Worm (Caenorhabditis elegans) whole organism, L2 larva: ENCODE data around the gene spe-42.

Source experiments
- C34F6.9 ChIP-seq: fragments of 150-350 bp; optimal IDR thresholded peaks from 2 replicates; lab custom pipeline; 2014; ENCODE audit warnings: missing biosample characterization, missing genetic modification characterization
- F13H6.1 ChIP-seq: sonication (generic microtip); optimal IDR thresholded peaks from 2 replicates; lab custom pipeline; 2016; ENCODE audit warnings: missing genetic modification characterization, missing compliant biosample characterization
- Y55F3AM.14 ChIP-seq: fragments of 200-800 bp; sonication (Bioruptor generic); optimal IDR thresholded peaks from 2 replicates; lab custom pipeline; 2018; ENCODE audit warnings: mild to moderate bottlenecking, missing genetic modification characterization, missing compliant biosample characterization
- alr-1 ChIP-seq: fragments of 150-350 bp; optimal IDR thresholded peaks from 2 replicates; lab custom pipeline; 2014; ENCODE audit warnings: missing biosample characterization, missing genetic modification characterization
- aly-2 ChIP-seq: fragments of 150-350 bp; optimal IDR thresholded peaks from 2 replicates; lab custom pipeline; 2014; ENCODE audit warnings: missing biosample characterization, missing genetic modification characterization
- ama-1 ChIP-seq: fragments of 150-350 bp; optimal IDR thresholded peaks from 2 replicates; lab custom pipeline; 2018; ENCODE audit warnings: inconsistent platforms
- ceh-16 ChIP-seq: fragments of 150-350 bp; optimal IDR thresholded peaks from 2 replicates; lab custom pipeline; 2014; ENCODE audit warnings: missing biosample characterization, missing genetic modification characterization
- ceh-82 ChIP-seq: fragments of 150-350 bp; optimal IDR thresholded peaks from 2 replicates; lab custom pipeline; 2014; ENCODE audit warnings: missing biosample characterization, missing genetic modification characterization
- crh-2 ChIP-seq: sonication (generic microtip); optimal IDR thresholded peaks from 2 replicates; lab custom pipeline; 2017; ENCODE audit warnings: missing biosample characterization, missing genetic modification characterization
- dmd-4 ChIP-seq: sonication (generic microtip); optimal IDR thresholded peaks from 2 replicates; lab custom pipeline; 2017; ENCODE audit warnings: missing biosample characterization, missing genetic modification characterization
- egl-27 ChIP-seq: sonication (generic microtip); optimal IDR thresholded peaks from 3 replicates; lab custom pipeline; 2017; ENCODE audit warnings: missing biosample characterization, missing genetic modification reagents, missing genetic modification characterization
- elt-3 ChIP-seq: sonication (generic microtip); optimal IDR thresholded peaks from 2 replicates; lab custom pipeline; 2017; ENCODE audit warnings: missing biosample characterization, missing genetic modification characterization
- gmeb-1 ChIP-seq: fragments of 150-350 bp; optimal IDR thresholded peaks from 2 replicates; lab custom pipeline; 2014; ENCODE audit warnings: missing biosample characterization, missing genetic modification characterization
- lin-11 ChIP-seq: fragments of 150-350 bp; sonication (generic microtip); optimal IDR thresholded peaks from 2 replicates; lab custom pipeline; 2014; ENCODE audit warnings: missing biosample characterization, missing genetic modification characterization, inconsistent platforms, mixed read lengths
- lin-13 ChIP-seq: fragments of 150-350 bp; optimal IDR thresholded peaks from 2 replicates; lab custom pipeline; 2014; ENCODE audit warnings: missing biosample characterization, missing genetic modification reagents, missing genetic modification characterization
- lsy-2 ChIP-seq, 2 experiments: fragments of 150-350 bp in 1 of 2; sonication (generic microtip) in 1 of 2; optimal IDR thresholded peaks; 2 replicates each; lab custom pipeline; 2014 to 2017; ENCODE audit warnings: missing biosample characterization in 2 of 2, missing genetic modification characterization in 2 of 2
- mab-5 ChIP-seq: fragments of 150-350 bp; optimal IDR thresholded peaks from 2 replicates; lab custom pipeline; 2014; ENCODE audit warnings: missing biosample characterization, missing genetic modification characterization
- mbf-1 ChIP-seq: sonication (generic microtip); optimal IDR thresholded peaks from 2 replicates; lab custom pipeline; 2017; ENCODE audit warnings: missing biosample characterization, missing genetic modification characterization
- mdl-1 ChIP-seq, 2 experiments: fragments of 150-350 bp in 1 of 2; sonication (generic microtip) in 1 of 2; optimal IDR thresholded peaks; 2 replicates each; lab custom pipeline; 2017; ENCODE audit warnings: missing biosample characterization in 2 of 2, missing genetic modification characterization in 2 of 2
- nhr-10 ChIP-seq: sonication (generic microtip); optimal IDR thresholded peaks from 2 replicates; lab custom pipeline; 2017; ENCODE audit warnings: missing biosample characterization, missing genetic modification characterization
- nhr-11 ChIP-seq: fragments of 150-350 bp; optimal IDR thresholded peaks from 2 replicates; lab custom pipeline; 2014; ENCODE audit warnings: missing biosample characterization, missing genetic modification characterization
- nhr-12 ChIP-seq: fragments of 150-350 bp; optimal IDR thresholded peaks from 2 replicates; lab custom pipeline; 2014; ENCODE audit warnings: missing biosample characterization, missing genetic modification characterization
- nhr-129 ChIP-seq: fragments of 150-350 bp; optimal IDR thresholded peaks from 2 replicates; lab custom pipeline; 2014; ENCODE audit warnings: missing biosample characterization, missing genetic modification characterization
- nhr-23 ChIP-seq: fragments of 150-350 bp; optimal IDR thresholded peaks from 2 replicates; lab custom pipeline; 2014; ENCODE audit warnings: missing biosample characterization, missing genetic modification reagents, missing genetic modification characterization
- nhr-237 ChIP-seq: fragments of 150-350 bp; optimal IDR thresholded peaks from 2 replicates; lab custom pipeline; 2014; ENCODE audit warnings: missing biosample characterization, missing genetic modification characterization
- nhr-77 ChIP-seq: fragments of 150-350 bp; optimal IDR thresholded peaks from 2 replicates; lab custom pipeline; 2014; ENCODE audit warnings: missing biosample characterization, missing genetic modification characterization
- peb-1 ChIP-seq: fragments of 150-350 bp; optimal IDR thresholded peaks from 2 replicates; lab custom pipeline; 2014; ENCODE audit warnings: missing biosample characterization, missing genetic modification characterization
- sem-4 ChIP-seq: fragments of 150-350 bp; optimal IDR thresholded peaks from 2 replicates; lab custom pipeline; 2014; ENCODE audit warnings: missing biosample characterization, missing genetic modification reagents, missing genetic modification characterization
- sma-9 ChIP-seq, 2 experiments: fragments of 150-350 bp in 1 of 2; sonication (generic microtip) in 1 of 2; optimal IDR thresholded peaks; 2 replicates each; lab custom pipeline; 2014 to 2016; ENCODE audit warnings: missing genetic modification characterization in 2 of 2, mild to moderate bottlenecking in 1 of 2, missing biosample characterization in 1 of 2, missing compliant biosample characterization in 1 of 2, missing genetic modification reagents in 1 of 2, moderate library complexity in 1 of 2
- snpc-4 ChIP-seq: fragments of 150-350 bp; optimal IDR thresholded peaks from 2 replicates; lab custom pipeline; 2014; ENCODE audit warnings: missing biosample characterization, missing genetic modification characterization
- zag-1 ChIP-seq: fragments of 150-350 bp; optimal IDR thresholded peaks from 2 replicates; lab custom pipeline; 2014; ENCODE audit warnings: missing biosample characterization, missing genetic modification characterization
- ztf-4 ChIP-seq: fragments of 150-350 bp; optimal IDR thresholded peaks from 2 replicates; lab custom pipeline; 2014; ENCODE audit warnings: missing biosample characterization, missing genetic modification characterization

The spe-42 gene

ce11 chrV:11764373-11764954 is 27.7 kb upstream of the spe-42 start, which contains the start of the genes F55A11.1 and syx-5 (continued):
- peak; percentile 81 for TF ChIP-seq sma-9 (GFP tag; optimal IDR thresholded peaks at IDR 0.05; lab: Kevin White, UChicago)
- TF ChIP-seq sma-9 (tag; optimal IDR thresholded peaks at IDR 0.05; lab: Kevin White, UChicago): no peak
- peak; percentile 34 for TF ChIP-seq ztf-4
- TF ChIP-seq nhr-12 (tag; lab: Kevin White, UChicago): no peak
- no peak for TF ChIP-seq nhr-23 (tag; lab: Kevin White, UChicago)
- no peak for TF ChIP-seq elt-3 (tag; lab: Kevin White, UChicago)
- no peak for TF ChIP-seq ama-1 (lab: Kevin White, UChicago)
- TF ChIP-seq ceh-82 (tag; lab: Kevin White, UChicago): no peak
- TF ChIP-seq nhr-10: peak; percentile 13
- peak; percentile 61 for TF ChIP-seq nhr-237 (tag; lab: Kevin White, UChicago)
- peak; percentile 90 for TF ChIP-seq F13H6.1 (tag; lab: Kevin White, UChicago)
- TF ChIP-seq ceh-16 (tag; lab: Kevin White, UChicago): no peak
- TF ChIP-seq snpc-4 (tag; lab: Kevin White, UChicago): peak; percentile 45
- TF ChIP-seq mdl-1 (tag; optimal IDR thresholded peaks at IDR 0.05; lab: Kevin White, UChicago): peak; percentile 23 to 73
- peak; percentile 62 for TF ChIP-seq egl-27 (tag; lab: Kevin White, UChicago)
- TF ChIP-seq Y55F3AM.14 (GFP tag; lab: Kevin White, UChicago): peak; percentile 48
- TF ChIP-seq nhr-129 (tag; lab: Kevin White, UChicago): peak; percentile 57
- TF ChIP-seq lin-13 (GFP tag; lab: Kevin White, UChicago): peak; percentile 86
- TF ChIP-seq nhr-77 (tag; lab: Kevin White, UChicago): peak; percentile 41
- TF ChIP-seq sem-4: peak; percentile 90
- TF ChIP-seq mbf-1: peak; percentile 31
- peak; percentile 87 for TF ChIP-seq gmeb-1 (tag; lab: Kevin White, UChicago)
- TF ChIP-seq lsy-2 (tag; optimal IDR thresholded peaks at IDR 0.05; lab: Kevin White, UChicago): peak; percentile 100
- TF ChIP-seq nhr-11 (tag; lab: Kevin White, UChicago): no peak
- TF ChIP-seq crh-2 (tag; lab: Kevin White, UChicago): peak; percentile 95

- TF ChIP-seq Y55F3AM.14 (GFP tag; lab: Kevin White, UChicago) (no peak), alr-1 (no peak), lsy-2 (tag; optimal IDR thresholded peaks at IDR 0.05; lab: Kevin White, UChicago) (peak in 1 of 2 experiments; percentile 22), peb-1 (tag; lab: Kevin White, UChicago) (no peak)
Measured at ce11 chrV:11762863-11763262, 26.1 kb upstream of the spe-42 start, which contains the start of gene T04F3.4. Gene T04F3.4 (minus strand): TSS chrV:11763049.

- no peak for TF ChIP-seq zag-1 (tag; lab: Kevin White, UChicago)
- TF ChIP-seq nhr-77 (tag; lab: Kevin White, UChicago): no peak
- no peak for TF ChIP-seq nhr-23 (tag; lab: Kevin White, UChicago)
- TF ChIP-seq aly-2 (tag; lab: Kevin White, UChicago): no peak
- TF ChIP-seq sma-9 (GFP tag; optimal IDR thresholded peaks at IDR 0.05; lab: Kevin White, UChicago): no peak
- no peak for TF ChIP-seq sma-9 (tag; optimal IDR thresholded peaks at IDR 0.05; lab: Kevin White, UChicago)
- no peak for TF ChIP-seq C34F6.9
Measured at ce11 chrV:11760371-11760770, 23.6 kb upstream of the spe-42 start, which contains the start of gene T04F3.5. Gene T04F3.5 (plus strand): TSS chrV:11760671.

- no peak for TF ChIP-seq ceh-16 (tag; lab: Kevin White, UChicago)
- TF ChIP-seq zag-1 (tag; lab: Kevin White, UChicago): no peak
- TF ChIP-seq F13H6.1 (tag; lab: Kevin White, UChicago): no peak
- TF ChIP-seq dmd-4 (tag; lab: Kevin White, UChicago): no peak
- TF ChIP-seq lin-11 (tag; lab: Kevin White, UChicago): no peak
- no peak for TF ChIP-seq nhr-237 (tag; lab: Kevin White, UChicago)
- TF ChIP-seq mab-5 (tag; lab: Kevin White, UChicago): no peak
- no peak for TF ChIP-seq snpc-4 (tag; lab: Kevin White, UChicago)
- TF ChIP-seq, all 48 proteins: peak for 0
Measured at ce11 chrV:11758635-11759034, 21.8 kb upstream of the spe-42 start, which contains the start of gene T04F3.3. Gene T04F3.3 (plus strand): TSS chrV:11758935.

- TF ChIP-seq nhr-77 (tag; lab: Kevin White, UChicago): no peak
- no peak for TF ChIP-seq lin-11 (tag; lab: Kevin White, UChicago)
- no peak for TF ChIP-seq zag-1 (tag; lab: Kevin White, UChicago)
Measured at ce11 chrV:11757358-11757757, 20.6 kb upstream of the spe-42 start, which contains the start of gene smoc-1. Gene smoc-1 (plus strand): TSS chrV:11757658.
